Fruit fly (Drosophila melanogaster) whole organism, wandering third instar larva: ENCODE data around the gene CG13737.

Experiments
- Dif ChIP-seq: fragments of 200-275, 200-300 bp; sonication (Bioruptor generic); optimal IDR thresholded peaks from 2 replicates; lab custom pipeline; 2018; ENCODE audit warnings: missing biosample characterization, missing genetic modification characterization; ENCODE audit not compliant: partially characterized antibody
- Hr83 ChIP-seq: fragments of 200-300 bp; sonication (Bioruptor generic); optimal IDR thresholded peaks from 2 replicates; lab custom pipeline; 2016; ENCODE audit warnings: missing biosample characterization, mild to moderate bottlenecking, missing genetic modification characterization, moderate library complexity; ENCODE audit not compliant: poor library complexity, severe bottlenecking
- br ChIP-seq: fragments of 200-800 bp; sonication (Bioruptor generic); optimal IDR thresholded peaks from 2 replicates; lab custom pipeline; 2016; ENCODE audit warnings: missing biosample characterization, missing genetic modification characterization
- lola ChIP-seq: fragments of >200 bp; optimal IDR thresholded peaks from 2 replicates; lab custom pipeline; 2017; ENCODE audit warnings: missing biosample characterization, missing genetic modification characterization

- no peak for TF ChIP-seq Dif (GFP tag; lab: Kevin White, UChicago)
- no peak for TF ChIP-seq br
- no peak for TF ChIP-seq lola
- no peak for TF ChIP-seq Hr83 (GFP tag; lab: Kevin White, UChicago)
Measured at dm6 chr3L:13918774-13919173, 40.0 kb downstream of the CG13737 start.
